Worm (Caenorhabditis elegans): ENCODE data around the gene ncx-2.

The ncx-2 gene

DNA sequence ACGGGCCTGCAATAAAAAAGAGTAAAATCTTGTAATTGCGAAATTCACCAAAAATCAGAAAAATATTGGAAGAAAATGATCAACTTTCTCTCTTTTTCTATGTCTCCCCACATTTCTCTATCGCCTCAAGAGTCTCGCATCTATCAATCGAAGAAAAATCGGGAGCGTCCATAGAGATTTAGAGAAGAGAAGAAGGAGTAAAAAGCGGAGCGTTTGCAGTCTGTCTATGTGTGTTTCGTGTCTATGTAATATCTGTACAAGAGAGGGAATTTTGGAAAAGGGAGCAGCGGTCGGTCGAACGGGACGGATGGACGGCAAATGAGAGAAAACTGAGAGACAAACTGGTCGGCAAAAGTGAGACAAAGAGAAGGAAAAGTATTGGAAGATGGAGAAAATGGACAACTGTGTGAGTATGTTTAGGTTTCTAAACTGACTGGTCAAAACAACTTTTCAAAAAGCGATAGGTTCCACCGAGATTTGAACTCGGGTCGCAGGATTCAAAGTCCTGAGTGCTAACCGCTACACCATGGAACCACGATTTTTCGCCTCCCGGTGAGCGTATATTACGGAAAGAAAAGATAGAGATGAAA, 26.3 kb downstream of the ncx-2 start (continued):
- TF ChIP-seq dmd-6 (GFP tag; IDR thresholded peaks at IDR 0.05) = 0 out of 2 replicates have a peak, but pooled peaks have one; percentile 37
- TF ChIP-seq mes-2 (tag; optimal IDR thresholded peaks at IDR 0.05; ENCODE audit: poor library complexity, severe bottlenecking) = peak; percentile 35
- no peak for TF ChIP-seq zfp-2 (tag; optimal IDR thresholded peaks at IDR 0.05)
- peak; percentile 69 for TF ChIP-seq spr-1 (tag; optimal IDR thresholded peaks at IDR 0.05)

DNA sequence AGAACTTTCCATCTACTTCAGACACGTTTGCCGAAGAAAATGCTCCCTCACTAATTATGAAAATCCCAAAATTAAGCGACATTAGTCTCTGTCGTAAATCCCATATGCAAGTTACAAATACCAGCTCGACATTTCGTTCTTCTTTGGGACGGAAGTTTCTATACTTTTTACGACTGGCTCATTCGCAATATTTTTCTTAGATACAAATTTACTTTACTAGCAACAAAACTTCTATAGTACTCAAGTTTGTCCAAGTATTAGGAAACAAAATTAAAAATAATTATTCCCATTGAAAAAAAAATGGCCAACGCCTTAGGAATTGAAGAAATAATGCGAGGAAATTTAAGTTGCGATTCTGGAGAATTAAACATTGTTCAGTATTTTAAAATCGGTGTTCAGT, 27.5 kb downstream of the ncx-2 start, which contains the start of gene srg-26:
srg-26 (plus strand) TSS at position 301 of the 400 bp plus-strand sequence.
- TF ChIP-seq sdz-12 (GFP tag; optimal IDR thresholded peaks at IDR 0.05) (no peak), pqm-1 (tag; optimal IDR thresholded peaks at IDR 0.05) (no peak), Y5F2A.4 (GFP tag; optimal IDR thresholded peaks at IDR 0.05) (no peak), mxl-3 (GFP tag; optimal IDR thresholded peaks at IDR 0.05) (no peak), ces-1 (GFP tag; optimal IDR thresholded peaks at IDR 0.05) (no peak), lsy-2 (tag; optimal IDR thresholded peaks at IDR 0.05) (no peak), nhr-28 (tag; optimal IDR thresholded peaks at IDR 0.05) (no peak), egl-27 (tag; optimal IDR thresholded peaks at IDR 0.05) (no peak), snpc-4 (tag; optimal IDR thresholded peaks at IDR 0.05) (no peak), ceh-20 (GFP tag; IDR thresholded peaks at IDR 0.05) (no peak), ceh-62 (tag; optimal IDR thresholded peaks at IDR 0.05) (no peak), T26A8.4 (GFP tag; IDR thresholded peaks at IDR 0.05) (no peak), hmg-1.1 (GFP tag; IDR thresholded peaks at IDR 0.05) (no peak), Y48G9A.11 (GFP tag; IDR thresholded peaks at IDR 0.05) (no peak), lim-7 (GFP tag; IDR thresholded peaks at IDR 0.05) (no peak)

DNA sequence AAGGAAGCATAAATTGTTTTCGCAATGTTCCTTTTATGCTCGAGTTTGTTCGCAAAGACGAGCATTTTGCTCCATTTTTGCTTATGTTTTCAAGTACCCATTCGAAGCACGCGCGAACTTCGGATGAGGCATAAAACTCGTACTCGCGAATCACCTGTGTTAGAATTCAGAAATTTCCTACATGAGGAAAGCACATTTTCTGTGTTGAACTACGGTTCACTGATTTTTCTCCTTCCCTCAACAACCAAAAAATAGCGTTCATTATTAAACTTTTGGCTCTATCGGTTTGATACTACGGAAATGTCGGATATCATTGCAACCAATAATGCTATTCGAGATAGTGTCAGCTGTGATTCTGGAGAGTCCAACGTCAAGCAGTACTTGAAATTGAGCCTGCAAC, 31.1 kb downstream of the ncx-2 start, which contains the start of gene srg-28:
srg-28 (plus strand) TSS at position 301 of the 400 bp plus-strand sequence.
- TF ChIP-seq nhr-237 (tag; optimal IDR thresholded peaks at IDR 0.05) = no peak
- TF ChIP-seq unc-39 (tag; optimal IDR thresholded peaks at IDR 0.05) = no peak
- TF ChIP-seq snpc-4 (tag; optimal IDR thresholded peaks at IDR 0.05) = no peak
- TF ChIP-seq egl-43 (GFP tag; IDR thresholded peaks at IDR 0.05) = no peak
- no peak for TF ChIP-seq mxl-3 (GFP tag; optimal IDR thresholded peaks at IDR 0.05)
- TF ChIP-seq ztf-7 (tag; optimal IDR thresholded peaks at IDR 0.05) = no peak
- TF ChIP-seq F10B5.3 (tag; optimal IDR thresholded peaks at IDR 0.05) = no peak
- no peak for TF ChIP-seq mes-2 (tag; optimal IDR thresholded peaks at IDR 0.05; ENCODE audit: poor library complexity, severe bottlenecking)
- no peak for TF ChIP-seq zag-1 (tag; optimal IDR thresholded peaks at IDR 0.05)
- TF ChIP-seq skn-1 (tag; optimal IDR thresholded peaks at IDR 0.05) = no peak
- no peak for TF ChIP-seq ceh-82 (tag; optimal IDR thresholded peaks at IDR 0.05)
- TF ChIP-seq mep-1 (tag; optimal IDR thresholded peaks at IDR 0.05) = no peak
- TF ChIP-seq zip-11 (GFP tag; IDR thresholded peaks at IDR 0.05) = no peak
- TF ChIP-seq F44E2.7 (GFP tag; IDR thresholded peaks at IDR 0.05) = no peak
- TF ChIP-seq zfp-3 (GFP tag; conservative IDR thresholded peaks at IDR 0.05) = no peak
- no peak for TF ChIP-seq dmd-6 (GFP tag; IDR thresholded peaks at IDR 0.05)
- no peak for TF ChIP-seq zip-2 (tag; optimal IDR thresholded peaks at IDR 0.05)

DNA sequence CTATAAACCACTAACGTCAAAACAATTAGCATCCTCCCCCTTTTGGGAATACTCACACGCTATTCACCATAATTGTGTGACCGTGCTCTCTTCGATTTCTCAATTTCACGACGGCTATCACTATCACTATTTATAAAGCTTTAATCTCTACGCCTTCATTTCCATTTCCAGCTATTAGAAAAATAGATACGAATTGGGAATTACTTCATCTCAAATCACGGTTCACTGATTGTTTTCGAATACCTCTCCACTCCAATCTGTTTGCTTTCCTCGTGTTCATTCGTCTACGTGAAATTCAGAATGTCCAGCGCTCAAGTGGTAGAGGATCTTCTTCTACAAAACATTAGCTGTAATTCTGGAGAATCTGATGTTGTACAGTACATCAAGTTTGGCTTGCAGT, 33.4 kb downstream of the ncx-2 start, which contains the start of gene srg-29:
srg-29 (plus strand) TSS at position 301 of the 400 bp plus-strand sequence.
- TF ChIP-seq aha-1 (tag) (peak; percentile 30), nhr-77 (tag; optimal IDR thresholded peaks at IDR 0.05) (no peak)

DNA sequence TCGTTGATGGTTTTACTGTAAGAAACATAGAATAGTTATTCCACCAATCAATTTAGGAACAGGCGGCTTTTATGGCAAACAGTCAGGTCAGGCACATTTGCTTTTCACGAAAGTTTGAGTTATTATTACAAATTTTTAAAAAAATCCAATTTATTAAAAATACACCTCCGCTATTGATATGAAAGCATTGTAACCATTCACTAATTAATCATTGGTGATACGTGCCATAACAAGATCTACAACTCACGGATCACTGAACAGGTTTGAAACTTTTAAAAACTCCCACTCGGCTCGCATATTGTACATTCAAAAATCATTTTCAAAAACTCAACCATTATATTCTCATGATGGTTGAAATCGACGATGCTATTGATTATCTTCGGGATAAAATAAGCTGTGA, 36.0 kb downstream of the ncx-2 start, which contains the start of gene srg-27:
srg-27 (plus strand) TSS at position 301 of the 400 bp plus-strand sequence.
- TF ChIP-seq pha-4 (GFP tag; IDR thresholded peaks at IDR 0.05) (no peak), pha-4 (tag; optimal IDR thresholded peaks at IDR 0.05) (no peak), pqm-1 (tag; optimal IDR thresholded peaks at IDR 0.05) (no peak), dmd-6 (GFP tag; IDR thresholded peaks at IDR 0.05) (no peak), Y48G9A.11 (GFP tag; IDR thresholded peaks at IDR 0.05) (no peak), snpc-1.2 (GFP tag; IDR thresholded peaks at IDR 0.05) (no peak), gei-8 (GFP tag; optimal IDR thresholded peaks at IDR 0.05) (no peak), jun-1 (tag; optimal IDR thresholded peaks at IDR 0.05) (no peak), aha-1 (tag) (no peak), nhr-111 (GFP tag; optimal IDR thresholded peaks at IDR 0.05) (no peak), hif-1 (tag; optimal IDR thresholded peaks at IDR 0.05) (no peak), mes-2 (tag; optimal IDR thresholded peaks at IDR 0.05; ENCODE audit: poor library complexity, severe bottlenecking) (no peak), unc-130 (GFP tag; optimal IDR thresholded peaks at IDR 0.05) (no peak), zfp-3 (GFP tag; conservative IDR thresholded peaks at IDR 0.05) (no peak), zfp-2 (tag; optimal IDR thresholded peaks at IDR 0.05) (no peak), snpc-4 (tag; optimal IDR thresholded peaks at IDR 0.05) (no peak), ztf-11 (tag; optimal IDR thresholded peaks at IDR 0.05) (no peak)
